Worm (Caenorhabditis elegans): ENCODE results near the gene ZK355.3.

- TF ChIP-seq nhr-11 (tag; optimal IDR thresholded peaks at IDR 0.05) (no peak), crh-2 (tag; optimal IDR thresholded peaks at IDR 0.05) (no peak), nhr-6 (tag; optimal IDR thresholded peaks at IDR 0.05) (no peak)
Measured at ce11 chrII:2901158-2901557, 26.3 kb downstream of the ZK355.3 start.
